Fruit fly (Drosophila melanogaster): ENCODE data around the gene CG11911.

The CG11911 gene

dm6 chr2L:271553-271952 is 49.5 kb downstream of the CG11911 start, which contains the start of gene Dus1 (continued):
- TF ChIP-seq CG8388 (GFP tag; optimal IDR thresholded peaks at IDR 0.05) (no peak), pb (GFP tag; optimal IDR thresholded peaks at IDR 0.05) (no peak), gro (GFP tag; optimal IDR thresholded peaks at IDR 0.05) (peak; percentile 30), CG10147 (GFP tag; optimal IDR thresholded peaks at IDR 0.05) (no peak), B-H2 (GFP tag; optimal IDR thresholded peaks at IDR 0.05) (peak; percentile 3), HmgD (GFP tag; optimal IDR thresholded peaks at IDR 0.05) (no peak), CG15514 (GFP tag; optimal IDR thresholded peaks at IDR 0.05) (peak; percentile 41), MBD-R2 (GFP tag; IDR thresholded peaks at IDR 0.05) (peak; percentile 97), Max (GFP tag; optimal IDR thresholded peaks at IDR 0.05) (no peak), gfzf (GFP tag; optimal IDR thresholded peaks at IDR 0.05) (peak; percentile 3), tgo (GFP tag; IDR thresholded peaks at IDR 0.05) (no peak), CG13894 (tag; optimal IDR thresholded peaks at IDR 0.05) (peak; percentile 41)
